Worm (Caenorhabditis elegans): ENCODE data around the gene C31C9.9.

C31C9.9 gene

ce11 chrII:13681063-13681462 is 26.2 kb downstream of the C31C9.9 start (continued):
- TF ChIP-seq lin-13 (GFP tag; optimal IDR thresholded peaks at IDR 0.05): no peak
- TF ChIP-seq T26A8.4 (GFP tag; IDR thresholded peaks at IDR 0.05): no peak
- TF ChIP-seq Y5F2A.4 (GFP tag; optimal IDR thresholded peaks at IDR 0.05): no peak
- TF ChIP-seq tra-1 (GFP tag; IDR thresholded peaks at IDR 0.05): 0 out of 2 replicates have a peak, but pooled peaks have one; percentile 36

ce11 chrII:13685581-13685980 is 30.8 kb downstream of the C31C9.9 start:
- TF ChIP-seq set-16 (GFP tag; IDR thresholded peaks at IDR 0.05) (peak; percentile 68), sdz-12 (GFP tag; optimal IDR thresholded peaks at IDR 0.05) (no peak), nhr-42 (GFP tag; IDR thresholded peaks at IDR 0.05) (peak; percentile 48; the same call in 1 of the 2 replicates), lin-1 (GFP tag; IDR thresholded peaks at IDR 0.05) (no peak)

ce11 chrII:13694712-13695111 is 39.9 kb downstream of the C31C9.9 start, which contains the start of gene rpoa-1:
rpoa-1 (minus strand) TSS chrII:13694795.
- TF ChIP-seq dpl-1 (GFP tag; optimal IDR thresholded peaks at IDR 0.05) (peak; percentile 59), lin-38 (GFP tag; IDR thresholded peaks at IDR 0.05) (peak; percentile 38), daf-16 (GFP tag; optimal IDR thresholded peaks at IDR 0.05) (no peak), daf-16 (tag; optimal IDR thresholded peaks at IDR 0.05) (peak; percentile 15), spr-1 (tag; optimal IDR thresholded peaks at IDR 0.05) (no peak), lsy-2 (tag; optimal IDR thresholded peaks at IDR 0.05) (peak in 1 of 2 experiments; percentile 59)

DNA sequence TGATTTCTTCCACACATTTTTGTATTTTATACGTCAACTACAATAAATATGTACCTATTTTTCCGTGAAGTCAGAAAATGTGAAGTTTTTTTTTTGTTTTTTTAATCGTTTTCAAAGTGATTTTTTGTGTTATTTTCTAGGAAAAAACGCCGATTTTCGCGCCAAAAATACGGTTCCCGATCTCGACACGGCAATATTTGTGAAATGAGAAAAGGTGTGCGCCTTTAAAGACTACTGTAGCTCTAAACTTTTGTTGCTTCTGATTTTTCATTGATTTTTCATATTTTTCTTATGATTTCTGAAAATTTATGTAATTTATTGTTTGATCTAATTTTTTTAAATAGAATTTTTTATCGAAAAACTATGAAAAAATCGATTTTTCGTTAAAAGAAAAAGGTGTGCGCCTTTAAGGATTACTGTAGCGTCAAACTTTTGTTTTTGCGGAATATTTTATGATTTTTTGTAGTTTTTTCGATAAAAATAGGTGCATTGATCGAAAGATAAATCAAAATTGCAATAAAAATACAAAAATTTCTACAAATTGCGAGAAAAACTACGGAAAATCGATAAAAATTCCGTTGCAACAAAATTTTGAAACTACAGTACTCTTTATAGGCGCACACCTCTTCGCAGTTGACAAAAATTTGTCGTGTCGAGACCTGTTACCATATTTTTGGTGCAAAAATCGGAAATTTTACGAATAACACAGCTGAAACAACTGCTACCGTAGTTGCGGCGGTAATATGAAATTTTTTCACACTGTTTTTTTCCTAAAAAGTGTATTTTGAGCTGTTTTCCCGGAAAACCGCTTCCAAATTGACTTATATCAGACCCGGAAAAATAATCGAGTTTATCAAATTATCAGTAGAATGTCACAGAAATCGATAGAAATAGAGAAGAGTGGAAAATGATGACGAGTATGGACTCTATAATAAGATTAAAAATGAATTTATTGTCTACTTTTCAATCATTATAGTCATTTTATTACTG is 40.8 kb downstream of the C31C9.9 start, which contains the start of gene kqt-3:
TSS of gene kqt-3 (plus strand) at position 940 of the 990 bp plus-strand sequence.
- TF ChIP-seq ceh-28 (tag; optimal IDR thresholded peaks at IDR 0.05) (no peak), daf-16 (GFP tag; optimal IDR thresholded peaks at IDR 0.05) (no peak), daf-16 (tag; optimal IDR thresholded peaks at IDR 0.05) (peak; percentile 52), madf-5 (GFP tag; IDR thresholded peaks at IDR 0.05) (no peak), nhr-28 (tag; optimal IDR thresholded peaks at IDR 0.05) (peak; percentile 8)

- TF ChIP-seq T26A8.4 (GFP tag; IDR thresholded peaks at IDR 0.05) (no peak), F10B5.3 (tag; optimal IDR thresholded peaks at IDR 0.05) (no peak), aha-1 (tag) (peak; percentile 14)
Measured at ce11 chrII:13697691-13698090, 42.9 kb downstream of the C31C9.9 start.

All from whole organism, L4 larva.